Worm (Caenorhabditis elegans) whole organism, dauer: ENCODE results near the gene T26E4.4.
"Not testable (repeated sequence)": the region's sequence is repeated elsewhere in the genome, so short reads cannot be mapped to it uniquely, and the experiment has no call there.

Experiments
- unc-62 ChIP-seq: sonication (generic microtip); optimal IDR thresholded peaks from 2 replicates; lab custom pipeline; 2017; ENCODE audit warnings: missing biosample characterization, missing genetic modification reagents, missing genetic modification characterization

Gene T26E4.4

DNA sequence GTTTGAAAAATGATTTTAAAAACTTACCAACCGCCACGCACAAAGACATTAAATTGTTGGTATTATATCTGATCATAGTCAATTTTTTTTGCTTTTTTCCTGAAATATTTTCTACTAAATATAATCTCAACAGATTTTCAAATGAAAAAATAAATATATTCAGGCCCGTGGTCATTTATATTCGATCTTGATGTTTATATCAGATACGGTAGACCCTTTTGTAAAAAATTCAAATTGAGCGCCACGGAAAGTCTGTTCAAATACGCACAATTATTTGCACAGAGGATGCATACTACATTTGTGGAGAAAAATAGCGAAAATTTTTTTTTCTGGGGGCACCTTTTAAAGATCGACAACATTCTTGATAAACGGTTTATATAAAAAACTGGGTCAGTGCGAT, at the start of gene T26E4.4:
TSS of gene T26E4.4 (minus strand) at position 101 of the 400 bp plus-strand sequence.
- no peak for TF ChIP-seq unc-62 (GFP tag; lab: Kevin White, UChicago)

DNA sequence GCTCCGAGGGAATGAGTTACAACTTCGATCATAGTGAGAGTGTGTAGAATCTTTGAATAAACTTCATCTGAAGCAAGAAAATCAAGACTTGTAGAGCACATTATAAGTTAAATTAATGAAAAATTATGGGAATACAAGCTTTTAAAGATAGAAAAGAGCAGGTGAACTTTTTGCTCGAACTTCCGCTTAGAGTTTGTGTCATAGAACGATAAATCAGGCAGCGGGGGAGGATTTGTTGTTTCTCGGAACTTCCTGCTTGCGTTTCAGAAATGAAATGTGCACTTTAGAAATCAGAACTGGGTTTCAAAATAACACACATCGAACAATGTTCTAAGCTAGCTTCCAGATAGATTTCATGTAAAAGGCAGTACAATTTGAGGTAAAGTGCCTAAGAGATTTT, 48.8 kb upstream of the T26E4.4 start, which contains the start of gene srh-149:
TSS of gene srh-149 (minus strand) at position 101 of the 400 bp plus-strand sequence.
- TF ChIP-seq unc-62 (GFP tag; lab: Kevin White, UChicago) = no peak

DNA sequence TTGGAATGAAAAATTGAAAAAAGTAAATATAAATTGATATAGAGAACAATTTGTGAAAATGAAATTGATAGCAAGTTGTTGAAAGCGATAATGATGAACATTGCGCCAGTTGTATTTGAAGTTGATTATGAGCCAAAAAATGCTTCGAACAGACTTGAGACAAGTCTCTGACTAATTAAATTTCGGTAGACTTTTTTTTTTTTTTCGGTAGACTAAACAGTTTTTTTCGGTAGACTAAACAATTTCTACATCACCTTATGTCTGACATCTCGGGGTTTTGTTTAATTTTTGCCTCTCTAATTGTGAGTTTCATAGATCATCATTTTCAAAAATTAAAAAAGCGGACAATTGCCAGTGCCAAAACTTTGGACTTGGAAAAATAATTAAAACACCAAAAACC, 41.3 kb upstream of the T26E4.4 start, which contains the start of gene srbc-54:
TSS of gene srbc-54 (minus strand) at position 101 of the 400 bp plus-strand sequence.
- TF ChIP-seq unc-62 (GFP tag; lab: Kevin White, UChicago) = no peak

DNA sequence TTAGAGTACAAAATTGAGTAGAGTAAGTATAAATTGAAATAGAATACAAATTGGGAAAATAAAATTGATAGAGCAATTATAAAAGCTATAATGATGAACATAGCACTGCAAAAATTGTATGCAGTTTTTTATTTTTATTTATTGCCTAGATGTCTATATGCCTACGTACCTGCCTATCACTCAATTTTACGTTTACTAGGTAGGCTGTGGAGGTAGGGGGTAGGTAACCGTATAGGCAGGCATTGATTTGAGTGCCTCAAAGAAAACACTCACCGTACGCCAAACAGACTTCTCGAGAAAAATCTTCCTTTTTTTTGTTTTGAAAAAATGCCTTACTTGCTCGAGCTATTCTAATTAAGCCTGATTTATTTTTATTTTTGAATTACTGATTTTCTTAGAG, 39.3 kb upstream of the T26E4.4 start, which contains the start of gene srbc-56:
TSS of gene srbc-56 (minus strand) at position 101 of the 400 bp plus-strand sequence.
- TF ChIP-seq unc-62 (GFP tag; lab: Kevin White, UChicago) = no peak

DNA sequence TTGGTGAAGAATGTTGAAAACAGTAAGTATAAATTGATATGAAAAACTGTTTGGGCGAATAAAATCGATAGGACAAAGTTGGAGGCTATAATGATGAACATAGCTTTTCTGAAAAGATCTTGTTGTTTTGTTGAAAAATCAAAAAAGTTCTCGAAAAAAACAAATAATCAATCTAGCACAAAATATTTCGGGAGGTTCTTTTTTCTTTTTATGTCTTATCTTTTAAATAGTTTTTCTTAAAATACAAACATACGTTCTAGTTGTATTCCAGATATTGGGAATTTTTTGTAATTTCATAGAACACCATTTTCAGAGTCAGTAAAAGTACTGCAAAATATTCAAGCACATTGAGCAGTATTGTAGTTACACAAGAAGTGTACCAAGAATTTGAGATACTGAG, 37.6 kb upstream of the T26E4.4 start, which contains the start of gene srbc-55:
TSS of gene srbc-55 (minus strand) at position 101 of the 400 bp plus-strand sequence.
- no peak for TF ChIP-seq unc-62 (GFP tag; lab: Kevin White, UChicago)

DNA sequence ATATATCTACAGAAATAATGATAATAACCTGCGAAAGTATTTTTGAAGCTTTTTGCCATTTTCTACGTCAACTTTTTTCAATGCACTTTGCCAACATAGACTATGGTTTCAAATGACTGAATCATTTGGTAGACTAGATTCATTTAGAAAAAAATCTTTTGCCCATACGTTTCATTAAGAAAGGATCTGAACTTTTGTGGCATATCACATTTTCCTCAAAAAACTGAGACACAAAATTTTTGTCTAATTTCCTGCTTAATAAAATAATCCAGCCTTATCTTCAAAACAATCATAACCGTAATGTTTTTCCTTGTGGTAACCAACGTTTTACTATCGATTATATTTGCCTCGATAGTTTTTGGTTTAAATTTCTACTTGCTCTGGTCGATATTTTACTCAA, 33.8 kb upstream of the T26E4.4 start, which contains the start of gene srbc-51:
TSS of gene srbc-51 (plus strand) at position 301 of the 400 bp plus-strand sequence.
- no peak for TF ChIP-seq unc-62 (GFP tag; lab: Kevin White, UChicago)

DNA sequence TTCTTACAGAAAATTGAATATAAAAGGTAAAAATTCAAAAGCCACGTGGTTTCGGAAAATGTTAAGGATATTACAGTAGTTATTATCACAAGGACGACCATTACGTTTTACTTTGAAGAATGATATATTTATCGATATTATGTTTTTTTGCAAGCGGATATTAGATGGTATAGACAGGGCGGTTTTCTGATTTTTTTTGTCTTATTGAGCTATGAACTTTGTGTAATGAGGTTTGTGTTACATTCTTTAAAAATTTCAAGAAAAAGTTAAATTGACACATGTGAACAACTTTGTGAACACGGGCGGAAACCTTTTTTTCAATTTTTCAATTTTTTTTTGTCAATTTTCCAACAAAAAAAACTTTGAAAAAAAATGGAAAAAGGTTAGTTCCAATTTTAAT, 32.6 kb upstream of the T26E4.4 start, which contains the start of gene srbc-50:
TSS of gene srbc-50 (minus strand) at position 101 of the 400 bp plus-strand sequence.
- TF ChIP-seq unc-62 (GFP tag; lab: Kevin White, UChicago) = no peak

DNA sequence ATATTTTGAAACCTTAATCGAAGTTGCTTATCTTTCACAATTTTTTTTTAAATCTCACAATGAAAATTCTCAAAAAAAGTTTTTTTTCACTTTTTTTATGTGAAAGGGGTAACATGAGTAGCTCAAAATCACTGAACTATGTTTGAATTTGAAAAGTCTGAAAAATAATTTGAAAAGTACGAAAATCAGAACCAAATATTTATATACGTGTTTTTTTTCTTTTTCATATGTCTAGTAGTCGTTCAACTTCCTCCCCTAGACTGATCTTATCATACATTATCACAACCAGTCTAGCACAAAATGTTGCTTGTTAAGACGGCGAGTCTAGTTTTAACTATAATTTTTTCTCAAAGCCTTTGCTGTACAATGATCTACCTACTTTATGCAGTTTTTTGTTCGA, 29.1 kb upstream of the T26E4.4 start, which contains the start of gene srbc-49:
TSS of gene srbc-49 (plus strand) at position 301 of the 400 bp plus-strand sequence.
- TF ChIP-seq unc-62 (GFP tag; lab: Kevin White, UChicago) = no peak

DNA sequence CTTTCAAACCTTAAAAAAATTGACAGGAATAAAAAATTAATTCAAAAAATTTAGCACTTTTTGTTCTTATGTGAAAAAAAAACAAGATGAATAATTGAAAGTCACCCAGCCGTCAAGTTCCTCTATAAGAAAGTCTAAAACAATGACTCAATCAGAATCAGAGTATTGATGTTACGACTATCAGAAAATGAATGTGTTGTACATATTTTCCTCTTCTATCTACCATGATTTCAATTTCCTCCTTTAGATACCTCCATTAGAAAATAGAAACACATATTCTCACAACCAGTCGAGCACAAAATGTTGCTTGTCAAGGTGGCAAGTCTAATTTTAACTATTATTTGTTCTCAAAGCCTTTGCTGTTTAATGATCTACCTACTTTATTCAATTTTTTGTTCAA, 27.7 kb upstream of the T26E4.4 start, which contains the start of gene srbc-48:
TSS of gene srbc-48 (plus strand) at position 301 of the 400 bp plus-strand sequence.
- no peak for TF ChIP-seq unc-62 (GFP tag; lab: Kevin White, UChicago)

DNA sequence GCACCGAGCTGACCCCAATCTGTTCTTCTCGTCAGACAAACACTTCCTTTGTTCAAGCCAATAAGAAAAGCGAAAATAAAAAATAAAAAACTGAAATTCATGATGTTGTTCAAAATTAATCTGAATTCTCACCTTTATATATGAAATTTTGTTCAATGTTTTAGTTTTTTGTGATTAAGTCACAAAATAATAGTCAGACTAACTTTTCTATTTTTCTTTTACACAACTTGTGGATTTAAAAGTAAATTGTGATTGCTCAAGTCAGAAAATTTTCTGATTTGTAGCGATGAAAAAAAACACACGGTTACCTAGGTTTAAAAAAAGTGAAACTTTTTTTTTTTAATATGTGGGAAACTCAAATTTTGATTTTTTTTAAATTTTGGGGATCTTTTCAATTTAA, 25.4 kb upstream of the T26E4.4 start, which contains the start of gene abf-3:
TSS of gene abf-3 (minus strand) at position 101 of the 400 bp plus-strand sequence.
- no peak for TF ChIP-seq unc-62 (GFP tag; lab: Kevin White, UChicago)

DNA sequence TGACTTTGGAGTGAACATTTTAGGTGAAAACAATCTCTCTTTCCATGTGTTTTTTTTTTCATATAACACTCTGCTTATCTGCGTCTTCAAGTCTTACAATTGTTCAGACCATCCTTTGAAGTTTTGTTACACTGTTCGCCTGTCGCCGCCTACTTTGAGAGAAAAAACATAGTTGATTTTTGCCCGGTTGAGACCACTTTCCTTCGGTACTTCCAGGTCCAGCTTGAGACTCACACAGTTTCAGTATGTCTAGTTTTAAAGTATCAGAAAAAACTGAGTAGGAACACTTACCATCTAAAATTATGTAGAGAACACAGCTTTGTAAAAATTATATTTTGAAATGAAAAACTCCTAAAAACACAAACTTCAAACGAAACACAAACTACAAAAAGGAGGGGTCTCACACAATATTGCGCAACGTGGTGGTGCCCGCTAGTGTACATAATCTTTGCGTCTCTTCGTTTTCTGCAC, 23.7 kb upstream of the T26E4.4 start, which contains the start of the genes fbxa-69 and F54B8.4:
TSS of gene fbxa-69 (minus strand) at position 10 of the 471 bp plus-strand sequence.
TSS of gene F54B8.4 (plus strand) at position 421 of the 471 bp plus-strand sequence.
- no peak for TF ChIP-seq unc-62 (GFP tag; lab: Kevin White, UChicago)

DNA sequence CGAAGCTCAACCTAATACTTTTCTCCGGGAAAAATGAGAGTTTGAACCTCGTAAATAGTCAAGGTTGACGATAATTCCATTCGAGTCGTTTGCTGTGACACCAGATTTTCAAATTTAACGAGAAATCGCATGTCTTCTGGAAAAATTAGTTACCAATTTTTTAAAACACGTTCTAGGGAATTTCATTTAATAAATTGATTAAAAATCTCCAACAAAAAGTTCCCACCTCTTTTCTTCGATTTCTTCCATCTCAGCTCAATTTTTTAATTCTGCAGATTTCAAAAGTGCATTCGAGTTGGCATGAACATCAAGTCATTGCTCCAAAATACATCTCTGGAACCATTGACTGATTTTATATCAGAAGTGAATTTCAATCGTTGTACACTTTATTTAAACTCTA, 19.7 kb upstream of the T26E4.4 start, which contains the start of gene nhr-282:
TSS of gene nhr-282 (plus strand) at position 301 of the 400 bp plus-strand sequence.
- not testable (repeated sequence) for TF ChIP-seq unc-62 (GFP tag; lab: Kevin White, UChicago)

DNA sequence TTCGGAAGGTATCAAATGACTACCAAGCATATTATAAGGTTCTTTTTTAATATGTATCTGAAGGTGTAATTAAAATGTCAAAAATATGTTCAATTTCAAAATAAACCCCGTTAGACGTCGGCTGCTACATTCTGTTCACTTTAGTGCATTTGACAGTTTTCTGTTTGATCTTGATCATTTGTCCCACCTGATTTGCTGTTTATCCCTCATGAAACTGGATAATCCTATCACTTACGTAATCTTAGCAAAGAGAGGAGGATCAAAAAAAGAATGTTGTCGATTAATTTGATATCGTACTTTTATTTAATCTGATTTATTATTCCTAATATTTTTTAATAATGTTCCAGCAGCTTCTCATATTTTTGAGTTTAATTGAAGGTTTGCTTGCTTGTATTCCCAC, 18.1 kb upstream of the T26E4.4 start, which contains the start of gene F54B8.1:
TSS of gene F54B8.1 (plus strand) at position 301 of the 400 bp plus-strand sequence.
- TF ChIP-seq unc-62 (GFP tag; lab: Kevin White, UChicago) = no peak

DNA sequence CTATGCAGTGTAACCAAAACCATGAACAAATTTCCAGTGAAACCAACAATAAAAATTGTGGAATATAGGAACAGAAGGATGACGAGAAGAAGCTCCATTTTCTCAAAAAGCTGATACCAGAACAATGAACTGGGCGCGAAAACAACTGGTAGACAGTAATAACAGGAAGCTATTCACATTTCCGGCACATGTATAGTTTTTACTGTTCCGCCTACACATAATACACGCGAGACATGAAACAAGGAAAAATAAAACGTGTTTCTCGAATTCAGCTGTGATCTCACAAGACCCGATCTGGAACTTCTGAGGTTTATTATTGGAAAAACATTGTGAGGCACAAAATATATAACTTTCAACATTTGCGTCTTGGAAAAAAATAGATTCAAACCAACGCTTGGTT, 17.2 kb upstream of the T26E4.4 start, which contains the start of gene srsx-36:
TSS of gene srsx-36 (minus strand) at position 101 of the 400 bp plus-strand sequence.
- no peak for TF ChIP-seq unc-62 (GFP tag; lab: Kevin White, UChicago)

DNA sequence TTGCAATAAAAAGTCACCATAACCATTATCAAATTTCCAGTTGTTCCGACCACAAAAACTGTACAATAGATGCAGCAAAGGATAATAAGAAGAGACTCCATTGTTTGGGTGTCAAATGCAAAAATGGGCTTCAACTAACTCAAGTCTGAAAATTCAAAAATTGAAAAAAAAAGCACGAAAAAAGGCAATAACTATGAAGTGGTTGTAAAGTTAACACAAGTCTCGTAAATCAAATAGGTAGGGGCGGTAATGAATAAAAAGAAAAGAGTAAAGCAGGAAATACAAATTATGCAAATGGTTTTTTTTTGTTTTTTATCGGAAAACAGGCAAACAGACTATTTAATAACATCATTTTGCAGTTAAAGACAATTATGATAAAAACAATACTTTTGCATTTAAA, 15.1 kb upstream of the T26E4.4 start, which contains the start of gene srsx-38:
TSS of gene srsx-38 (minus strand) at position 101 of the 400 bp plus-strand sequence.
- TF ChIP-seq unc-62 (GFP tag; lab: Kevin White, UChicago) = not testable (repeated sequence)

DNA sequence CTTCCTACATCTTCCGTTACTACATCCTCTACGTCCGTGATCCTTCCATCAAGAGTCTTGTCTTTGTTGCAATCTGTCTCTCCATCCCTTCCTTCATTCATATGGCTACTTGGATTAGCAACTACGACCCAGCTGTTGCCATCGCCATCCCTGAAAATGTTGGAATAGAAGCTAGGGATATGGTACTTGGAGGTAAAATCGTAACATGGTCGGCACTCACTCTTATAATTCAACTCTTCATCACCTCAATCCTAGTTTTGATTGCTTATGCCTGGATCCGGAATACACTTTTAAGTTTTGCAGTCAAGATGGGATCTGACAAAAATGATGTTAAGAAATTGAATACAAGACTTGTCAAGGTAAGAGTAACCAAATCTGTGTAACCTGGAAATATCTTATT, 11.4 kb upstream of the T26E4.4 start, which contains the start of gene T26E4.18:
TSS of gene T26E4.18 (minus strand) at position 101 of the 400 bp plus-strand sequence.
- TF ChIP-seq unc-62 (GFP tag; lab: Kevin White, UChicago) = not testable (repeated sequence)
